Fruit fly (Drosophila melanogaster) whole organism, prepupa: ENCODE measurements around the gene xit.

ENCODE experiments used
- Blimp-1 ChIP-seq: fragments of 200-800 bp; sonication (Bioruptor generic); optimal IDR thresholded peaks from 3 replicates; lab custom pipeline; 2017; ENCODE audit warnings: missing biosample characterization, missing genetic modification characterization, mild to moderate bottlenecking, moderate library complexity, missing genetic modification reagents
- CG10631 ChIP-seq: fragments of 200-800 bp; sonication (Bioruptor generic); optimal IDR thresholded peaks from 2 replicates; lab custom pipeline; 2016; ENCODE audit warnings: missing biosample characterization, missing genetic modification characterization
- CG11294 ChIP-seq: fragments of 200-800 bp; sonication (Bioruptor generic); IDR thresholded peaks from 2 replicates; pipeline ENCODE4 v1.3.6; 2022; ENCODE audit warnings: missing biosample characterization, missing genetic modification characterization
- CG11762 ChIP-seq: fragments of 200-800 bp; sonication (Bioruptor generic); optimal IDR thresholded peaks from 3 replicates; lab custom pipeline; 2016; ENCODE audit warnings: missing biosample characterization, missing genetic modification characterization; ENCODE audit not compliant: insufficient read depth
- CG11902 ChIP-seq: fragments of 200-800 bp; sonication (Bioruptor generic); optimal IDR thresholded peaks from 3 replicates; lab custom pipeline; 2016; ENCODE audit warnings: missing biosample characterization, missing genetic modification characterization
- CG15336 ChIP-seq: fragments of 200-800 bp; sonication (Bioruptor generic); IDR thresholded peaks from 2 replicates; pipeline ENCODE4 v1.3.6; 2022; ENCODE audit warnings: missing biosample characterization, missing genetic modification characterization
- CG1621 ChIP-seq: fragments of 200-800 bp; sonication (Bioruptor generic); optimal IDR thresholded peaks from 3 replicates; lab custom pipeline; 2018; ENCODE audit warnings: missing biosample characterization, mild to moderate bottlenecking, missing genetic modification characterization
- CG3032 ChIP-seq: fragments of 200-800 bp; optimal IDR thresholded peaks from 2 replicates; lab custom pipeline; 2019; ENCODE audit warnings: missing biosample characterization, mild to moderate bottlenecking, missing genetic modification characterization, moderate library complexity
- CG31627 ChIP-seq: fragments of 200-800 bp; sonication (Bioruptor generic); optimal IDR thresholded peaks from 3 replicates; lab custom pipeline; 2016; ENCODE audit warnings: missing biosample characterization, missing genetic modification characterization
- CG32006 ChIP-seq: fragments of 200-800 bp; sonication (Bioruptor generic); optimal IDR thresholded peaks from 3 replicates; lab custom pipeline; 2017; ENCODE audit warnings: missing biosample characterization, mild to moderate bottlenecking, missing genetic modification characterization
- CG34406 ChIP-seq: fragments of 200-800 bp; sonication (Bioruptor generic); optimal IDR thresholded peaks from 3 replicates; lab custom pipeline; 2016; ENCODE audit warnings: missing biosample characterization, missing genetic modification characterization
- CG3919 ChIP-seq: fragments of 200-800 bp; sonication (Bioruptor generic); optimal IDR thresholded peaks from 3 replicates; lab custom pipeline; 2016; ENCODE audit warnings: missing biosample characterization, missing genetic modification characterization
- CG6163 ChIP-seq: fragments of 200-800 bp; sonication (Bioruptor generic); IDR thresholded peaks from 3 replicates; pipeline ENCODE4 v1.3.6; 2022; ENCODE audit warnings: missing biosample characterization, missing genetic modification characterization
- CG6276 ChIP-seq: fragments of 200-800 bp; sonication (Bioruptor generic); optimal IDR thresholded peaks from 2 replicates; lab custom pipeline; 2017; ENCODE audit warnings: missing biosample characterization, mild to moderate bottlenecking, missing genetic modification characterization
- CG6808 ChIP-seq: fragments of 200-800 bp; sonication (Bioruptor generic); optimal IDR thresholded peaks from 3 replicates; lab custom pipeline; 2017; ENCODE audit warnings: missing biosample characterization, missing genetic modification characterization, mild to moderate bottlenecking, moderate library complexity, missing genetic modification reagents
- CG6854 ChIP-seq: fragments of 200-800 bp; sonication (Bioruptor generic); optimal IDR thresholded peaks from 2 replicates; lab custom pipeline; 2017; ENCODE audit warnings: missing biosample characterization, mild to moderate bottlenecking, missing genetic modification characterization
- CG7368 ChIP-seq: fragments of 200-800 bp; sonication (Bioruptor generic); optimal IDR thresholded peaks from 3 replicates; lab custom pipeline; 2016; ENCODE audit warnings: missing biosample characterization, missing genetic modification characterization
- CG8632 ChIP-seq: fragments of 200-800 bp; sonication (Bioruptor generic); optimal IDR thresholded peaks from 3 replicates; lab custom pipeline; 2016; ENCODE audit warnings: missing biosample characterization, missing genetic modification characterization
- CG9139 ChIP-seq: fragments of 200-800 bp; sonication (Bioruptor generic); optimal IDR thresholded peaks from 3 replicates; lab custom pipeline; 2017; ENCODE audit warnings: missing biosample characterization, mild to moderate bottlenecking, missing genetic modification characterization
- Eip75B ChIP-seq: fragments of 200-800 bp; sonication (Bioruptor generic); optimal IDR thresholded peaks from 3 replicates; lab custom pipeline; 2016; ENCODE audit warnings: missing biosample characterization, missing genetic modification characterization
- Eip78C ChIP-seq: fragments of 200-800 bp; sonication (Bioruptor generic); peaks from one replicate; lab custom pipeline; 2016; ENCODE audit warnings: missing biosample characterization, missing genetic modification characterization
- Eip93F ChIP-seq: fragments of 200-800 bp; sonication (Bioruptor generic); optimal IDR thresholded peaks from 2 replicates; lab custom pipeline; 2016; ENCODE audit warnings: missing biosample characterization, mild to moderate bottlenecking, missing genetic modification characterization
- Ets96B ChIP-seq: fragments of 200-800 bp; optimal IDR thresholded peaks from 2 replicates; lab custom pipeline; 2019; ENCODE audit warnings: missing biosample characterization, mild to moderate bottlenecking, missing genetic modification characterization, moderate library complexity
- Gug ChIP-seq: fragments of 200-800 bp; sonication (Bioruptor generic); IDR thresholded peaks from 2 replicates; pipeline ENCODE4 v1.3.6; 2022; ENCODE audit warnings: missing biosample characterization, missing genetic modification characterization
- Hr38 ChIP-seq: sonication (Bioruptor generic); optimal IDR thresholded peaks from 2 replicates; lab custom pipeline; 2016; ENCODE audit warnings: missing biosample characterization, missing genetic modification characterization
- Hr39 ChIP-seq: fragments of 200-800 bp; sonication (Bioruptor generic); optimal IDR thresholded peaks from 2 replicates; lab custom pipeline; 2016; ENCODE audit warnings: missing biosample characterization, missing genetic modification characterization
- Hr4 ChIP-seq: fragments of 200-800 bp; sonication (Bioruptor generic); optimal IDR thresholded peaks from 3 replicates; lab custom pipeline; 2016; ENCODE audit warnings: missing biosample characterization, missing genetic modification characterization
- Lpt ChIP-seq: fragments of 200-800 bp; sonication (Bioruptor generic); optimal IDR thresholded peaks from 3 replicates; lab custom pipeline; 2016; ENCODE audit warnings: missing biosample characterization, missing genetic modification characterization
- Met ChIP-seq: fragments of 200-800 bp; sonication (Bioruptor generic); optimal IDR thresholded peaks from 3 replicates; lab custom pipeline; 2016; ENCODE audit warnings: missing biosample characterization, missing genetic modification characterization
- OdsH ChIP-seq: fragments of 200-800 bp; sonication (Bioruptor generic); optimal IDR thresholded peaks from 3 replicates; lab custom pipeline; 2016; ENCODE audit warnings: missing biosample characterization, missing genetic modification characterization
- Smox ChIP-seq: fragments of 200-800 bp; sonication (Bioruptor generic); optimal IDR thresholded peaks from 3 replicates; lab custom pipeline; 2016; ENCODE audit warnings: missing biosample characterization, missing genetic modification characterization
- Sox102F ChIP-seq: fragments of 200-800 bp; sonication (Bioruptor generic); optimal IDR thresholded peaks from 2 replicates; lab custom pipeline; 2016; ENCODE audit warnings: missing biosample characterization, mild to moderate bottlenecking, missing genetic modification characterization
- Sox14 ChIP-seq: fragments of 200-800 bp; sonication (Bioruptor generic); optimal IDR thresholded peaks from 3 replicates; lab custom pipeline; 2016; ENCODE audit warnings: missing biosample characterization, missing genetic modification characterization
- Sox15 ChIP-seq: fragments of 200-800 bp; sonication (Bioruptor generic); optimal IDR thresholded peaks from 3 replicates; lab custom pipeline; 2016; ENCODE audit warnings: missing biosample characterization, missing genetic modification characterization
- achi ChIP-seq: fragments of 200-800 bp; sonication (Bioruptor generic); optimal IDR thresholded peaks from 3 replicates; lab custom pipeline; 2016; ENCODE audit warnings: missing biosample characterization, missing genetic modification characterization
- cyc ChIP-seq: fragments of 200-800 bp; sonication (Bioruptor generic); optimal IDR thresholded peaks from 3 replicates; lab custom pipeline; 2016; ENCODE audit warnings: missing biosample characterization, missing genetic modification characterization
- dsx ChIP-seq: fragments of 200-800 bp; optimal IDR thresholded peaks from 3 replicates; lab custom pipeline; 2019; ENCODE audit warnings: missing biosample characterization, mild to moderate bottlenecking, missing genetic modification characterization, moderate library complexity; ENCODE audit not compliant: poor library complexity, severe bottlenecking
- eg ChIP-seq: fragments of 200-800 bp; sonication (Bioruptor generic); IDR thresholded peaks from 3 replicates; pipeline ENCODE4 v1.3.6; 2022; ENCODE audit warnings: missing biosample characterization, missing genetic modification characterization
- esn ChIP-seq: fragments of 200-800 bp; sonication (Bioruptor generic); optimal IDR thresholded peaks from 2 replicates; lab custom pipeline; 2016; ENCODE audit warnings: missing biosample characterization, mild to moderate bottlenecking, missing genetic modification characterization, moderate library complexity
- fd85E ChIP-seq: fragments of 200-800 bp; sonication (Bioruptor generic); optimal IDR thresholded peaks from 3 replicates; lab custom pipeline; 2016; ENCODE audit warnings: missing biosample characterization, missing genetic modification characterization
- fkh ChIP-seq: fragments of 200-800 bp; sonication (Bioruptor generic); optimal IDR thresholded peaks from 3 replicates; lab custom pipeline; 2017; ENCODE audit warnings: missing biosample characterization, mild to moderate bottlenecking, missing genetic modification characterization, moderate library complexity
- lz ChIP-seq: fragments of 200-800 bp; sonication (Bioruptor generic); optimal IDR thresholded peaks from 3 replicates; lab custom pipeline; 2016; ENCODE audit warnings: missing biosample characterization, missing genetic modification characterization
- net ChIP-seq: fragments of 200-800 bp; sonication (Bioruptor generic); optimal IDR thresholded peaks from 3 replicates; lab custom pipeline; 2016; ENCODE audit warnings: missing biosample characterization, missing genetic modification characterization
- pdm3 ChIP-seq: fragments of 200-800 bp; sonication (Bioruptor generic); optimal IDR thresholded peaks from 3 replicates; lab custom pipeline; 2016; ENCODE audit warnings: missing biosample characterization, missing genetic modification characterization
- spab ChIP-seq: fragments of 200-800 bp; sonication (Bioruptor generic); optimal IDR thresholded peaks from 2 replicates; lab custom pipeline; 2017; ENCODE audit warnings: missing biosample characterization, mild to moderate bottlenecking, missing genetic modification characterization, missing genetic modification reagents
- ss ChIP-seq, 2 experiments: fragments of 200-800 bp; sonication (Bioruptor generic); optimal IDR thresholded peaks; 2 replicates in 1 of 2; 3 replicates in 1 of 2; lab custom pipeline; 2017 to 2018; ENCODE audit warnings: mild to moderate bottlenecking in 2 of 2, missing biosample characterization in 2 of 2, missing genetic modification characterization in 2 of 2, moderate library complexity in 1 of 2
- svp ChIP-seq: fragments of 200-800 bp; sonication (Bioruptor generic); peaks from one replicate; lab custom pipeline; 2016; ENCODE audit warnings: missing biosample characterization, missing genetic modification characterization

The xit gene

DNA sequence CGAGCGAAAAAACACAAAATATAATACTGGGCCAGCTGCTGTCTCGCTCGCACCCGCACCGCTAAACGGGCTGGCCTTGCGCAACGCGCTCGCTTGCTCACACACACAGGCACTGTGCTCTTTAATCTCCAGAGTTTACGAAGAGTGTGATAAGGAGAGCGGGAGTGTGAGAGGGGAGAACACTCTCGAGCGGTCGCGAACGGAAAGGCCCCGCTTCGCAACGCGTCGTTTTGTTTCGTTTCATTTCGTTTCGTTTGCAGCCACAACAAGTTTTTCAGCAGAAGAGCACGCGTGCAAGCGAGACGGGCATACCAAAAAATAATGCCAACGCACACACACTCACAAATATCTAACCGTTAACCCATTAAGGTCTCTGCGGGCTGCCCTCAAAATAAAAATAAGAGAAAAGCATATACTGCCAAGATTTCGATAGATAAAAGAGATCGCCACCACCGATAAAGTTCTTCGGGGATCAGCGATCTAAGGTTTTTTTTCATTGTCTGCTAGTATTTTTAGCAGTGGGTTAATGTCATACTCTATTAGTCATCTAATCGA lies 40.8 kb downstream of the xit start (continued):
- TF ChIP-seq cyc, result peak; percentile 75
- peak; percentile 71 for TF ChIP-seq OdsH (GFP tag; lab: Kevin White, UChicago)
- TF ChIP-seq Blimp-1 (GFP tag; lab: Kevin White, UChicago), result peak; percentile 48
- TF ChIP-seq CG8632 (GFP tag; lab: Kevin White, UChicago), result peak; percentile 69
- TF ChIP-seq CG6276 (GFP tag; lab: Kevin White, UChicago), result peak; percentile 80
- no peak for TF ChIP-seq fd85E
- TF ChIP-seq Eip78C (GFP tag; lab: Kevin White, UChicago), result peak; percentile 95
- TF ChIP-seq spab (GFP tag; lab: Kevin White, UChicago), result peak; percentile 55
- TF ChIP-seq esn, result peak; percentile 85
- TF ChIP-seq CG31627 (GFP tag; lab: Kevin White, UChicago), result peak; percentile 79
- peak; percentile 83 for TF ChIP-seq Hr4 (GFP tag; lab: Kevin White, UChicago)
- peak; percentile 23 for TF ChIP-seq CG9139 (GFP tag; lab: Kevin White, UChicago)
- peak; percentile 69 for TF ChIP-seq Eip75B (GFP tag; lab: Kevin White, UChicago)
- TF ChIP-seq Smox (GFP tag; lab: Kevin White, UChicago), result peak; percentile 85
- peak; percentile 94 for TF ChIP-seq svp
- peak; percentile 84 for TF ChIP-seq Sox14
- peak; percentile 86 for TF ChIP-seq lz (GFP tag; lab: Kevin White, UChicago)
- TF ChIP-seq CG11902 (GFP tag; lab: Kevin White, UChicago), result peak; percentile 57
- TF ChIP-seq CG32006, result peak; percentile 88
- TF ChIP-seq CG7368 (GFP tag; lab: Kevin White, UChicago), result peak; percentile 37
- peak; percentile 78 for TF ChIP-seq fkh (GFP tag; lab: Kevin White, UChicago)
- TF ChIP-seq CG3032 (tag; lab: Kevin White, UChicago), result peak; percentile 74
- peak; percentile 62 for TF ChIP-seq Sox15 (GFP tag; lab: Kevin White, UChicago)
- TF ChIP-seq Met (GFP tag; lab: Kevin White, UChicago), result peak; percentile 86
- peak; percentile 40 for TF ChIP-seq CG6854
- peak; percentile 73 for TF ChIP-seq Sox102F
- peak; percentile 82 for TF ChIP-seq CG11294
- TF ChIP-seq CG10631 (GFP tag; lab: Kevin White, UChicago), result peak; percentile 78
- TF ChIP-seq CG15336 (GFP tag; lab: Robert Waterston, UW), result peak; percentile 92
- peak; percentile 64 for TF ChIP-seq CG6808 (GFP tag; lab: Kevin White, UChicago)
- TF ChIP-seq pdm3 (GFP tag; lab: Kevin White, UChicago), result peak; percentile 78

DNA sequence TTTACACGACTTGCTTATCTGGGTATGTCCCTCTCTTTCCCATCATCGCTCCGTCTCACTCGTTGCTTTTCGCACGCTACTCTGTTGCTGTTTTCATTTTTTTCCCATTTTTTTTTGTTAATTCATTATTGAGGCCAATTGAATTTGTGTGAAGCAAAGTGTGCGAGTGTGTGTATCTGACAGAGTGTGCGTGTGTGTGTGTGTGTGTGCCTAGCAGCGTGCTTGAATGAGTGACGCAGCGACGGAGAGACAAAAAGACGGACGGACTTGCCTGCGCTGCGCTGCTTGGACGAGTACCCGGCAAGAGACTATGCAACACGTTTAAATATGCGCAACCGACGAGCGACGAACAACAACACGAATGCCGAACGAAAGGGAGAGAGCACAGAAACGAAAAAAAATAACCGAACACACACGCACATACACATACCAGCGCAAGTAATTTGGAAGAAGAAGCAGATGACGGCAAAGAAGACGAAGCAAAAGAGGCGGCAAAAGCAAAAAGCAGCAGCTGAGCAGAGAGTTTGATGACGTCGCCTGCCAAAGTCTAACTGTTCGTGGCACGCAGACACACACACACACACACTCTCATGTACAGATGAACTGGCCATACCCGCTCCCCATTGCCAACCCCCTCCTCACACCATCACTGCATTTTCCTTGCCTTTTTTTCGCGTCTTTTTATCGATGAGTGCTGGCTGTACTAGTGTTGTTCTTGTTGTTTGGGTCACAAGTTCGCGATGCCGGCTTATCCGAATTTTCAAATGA lies 41.9 kb downstream of the xit start:
- TF ChIP-seq achi (no peak), Smox (GFP tag; lab: Kevin White, UChicago) (no peak), Ets96B (tag; lab: Kevin White, UChicago) (no peak), dsx (GFP tag; lab: Kevin White, UChicago) (peak; percentile 69), pdm3 (GFP tag; lab: Kevin White, UChicago) (no peak), Gug (GFP tag; lab: Robert Waterston, UW) (no peak), eg (GFP tag; lab: Robert Waterston, UW) (peak; percentile 53; the same call in 1 of the 3 replicates), CG11294 (no peak), Hr38 (GFP tag; lab: Kevin White, UChicago) (no peak), svp (no peak), CG1621 (tag; lab: Kevin White, UChicago) (peak; percentile 64), esn (no peak), Hr39 (GFP tag; lab: Kevin White, UChicago) (no peak), CG11762 (GFP tag; lab: Kevin White, UChicago) (no peak), CG6163 (GFP tag; lab: Robert Waterston, UW) (no peak; the same call in 2 of the 3 replicates), Sox102F (no peak), CG15336 (GFP tag; lab: Robert Waterston, UW) (no peak), CG7368 (GFP tag; lab: Kevin White, UChicago) (no peak), CG3919 (GFP tag; lab: Kevin White, UChicago) (no peak), Lpt (no peak), Eip75B (GFP tag; lab: Kevin White, UChicago) (no peak), CG6276 (GFP tag; lab: Kevin White, UChicago) (no peak), ss (GFP tag; optimal IDR thresholded peaks at IDR 0.05; lab: Kevin White, UChicago) (peak in 1 of 2 experiments; percentile 3), net (no peak), OdsH (GFP tag; lab: Kevin White, UChicago) (no peak), CG3032 (tag; lab: Kevin White, UChicago) (no peak), Eip93F (peak; percentile 6), CG34406 (GFP tag; lab: Kevin White, UChicago) (no peak)
